Fruit fly (Drosophila melanogaster) whole organism, pupa: ENCODE measurements around the gene MED10.

ENCODE experiments used
- CG10348 ChIP-seq: fragments of 200-800 bp; sonication (Bioruptor generic); IDR thresholded peaks from 2 replicates; pipeline ENCODE4 v1.3.6; 2022; ENCODE audit warnings: missing biosample characterization, missing genetic modification characterization
- CG12605 ChIP-seq: fragments of 200-800 bp; sonication (Bioruptor generic); IDR thresholded peaks from 2 replicates; pipeline ENCODE4 v1.3.6; 2022; ENCODE audit warnings: missing biosample characterization, missing genetic modification characterization
- CG15710 ChIP-seq: fragments of 200-800 bp; sonication (Bioruptor generic); optimal IDR thresholded peaks from 2 replicates; lab custom pipeline; 2018; ENCODE audit warnings: missing biosample characterization, mild to moderate bottlenecking, missing genetic modification characterization, moderate library complexity
- CG32121 ChIP-seq: fragments of 200-800 bp; sonication (Bioruptor generic); IDR thresholded peaks from 2 replicates; pipeline ENCODE4 v1.3.6; 2022; ENCODE audit warnings: missing biosample characterization, missing genetic modification characterization
- CG34367 ChIP-seq: fragments of 200-800 bp; sonication (Bioruptor generic); optimal IDR thresholded peaks from 2 replicates; lab custom pipeline; 2018; ENCODE audit warnings: missing biosample characterization, mild to moderate bottlenecking, missing genetic modification characterization
- CG4496 ChIP-seq: fragments of 200-800 bp; sonication (Bioruptor generic); IDR thresholded peaks from 3 replicates; pipeline ENCODE4 v1.3.6; 2022; ENCODE audit warnings: missing biosample characterization, missing genetic modification characterization
- CG8159 ChIP-seq: fragments of 200-800 bp; sonication (Bioruptor generic); optimal IDR thresholded peaks from 3 replicates; lab custom pipeline; 2018; ENCODE audit warnings: missing biosample characterization, mild to moderate bottlenecking, missing genetic modification characterization, moderate library complexity
- CG8301 ChIP-seq: fragments of 200-800 bp; sonication (Bioruptor generic); optimal IDR thresholded peaks from 2 replicates; lab custom pipeline; 2018; ENCODE audit warnings: missing biosample characterization, mild to moderate bottlenecking, missing genetic modification characterization
- D1 ChIP-seq: fragments of 200-800 bp; sonication (Bioruptor generic); optimal IDR thresholded peaks from 2 replicates; lab custom pipeline; 2018; ENCODE audit warnings: missing biosample characterization, mild to moderate bottlenecking, missing genetic modification characterization, moderate library complexity
- EcR ChIP-seq: fragments of 200-800 bp; sonication (Bioruptor generic); optimal IDR thresholded peaks from 3 replicates; lab custom pipeline; 2019; ENCODE audit warnings: missing biosample characterization, missing genetic modification characterization, mild to moderate bottlenecking, moderate library complexity, missing genetic modification reagents
- Ets98B ChIP-seq: fragments of 200-800 bp; sonication (Bioruptor generic); IDR thresholded peaks from 2 replicates; pipeline ENCODE4 v1.3.6; 2022; ENCODE audit warnings: missing biosample characterization, missing genetic modification characterization
- Pif1B ChIP-seq: fragments of 200-800 bp; sonication (Bioruptor generic); optimal IDR thresholded peaks from 3 replicates; lab custom pipeline; 2016; ENCODE audit warnings: missing biosample characterization, missing genetic modification characterization
- fd96Ca ChIP-seq: fragments of 200-800 bp; sonication (Bioruptor generic); IDR thresholded peaks from 3 replicates; pipeline ENCODE4 v1.3.6; 2022; ENCODE audit warnings: missing biosample characterization, missing genetic modification characterization

- no peak for TF ChIP-seq CG8301 (tag; lab: Kevin White, UChicago)
- no peak for TF ChIP-seq CG34367 (tag; lab: Kevin White, UChicago)
- TF ChIP-seq CG4496 (GFP tag; lab: Robert Waterston, UW): peak; percentile 69; the same call in 2 of the 3 replicates
- TF ChIP-seq D1: no peak
- TF ChIP-seq CG8159 (tag; lab: Kevin White, UChicago): peak; percentile 27
- no peak for TF ChIP-seq CG32121 (GFP tag; lab: Robert Waterston, UW)
- TF ChIP-seq CG15710: no peak
- peak; percentile 47 for TF ChIP-seq Pif1B
- TF ChIP-seq CG12605 (GFP tag; lab: Robert Waterston, UW): no peak
- TF ChIP-seq Ets98B: peak; percentile 15; the same call in 1 of the 2 replicates
- peak; percentile 99 for TF ChIP-seq EcR (GFP tag; lab: Kevin White, UChicago)
- peak; percentile 30; the same call in 1 of the 3 replicates for TF ChIP-seq fd96Ca
- TF ChIP-seq CG10348 (GFP tag; lab: Robert Waterston, UW): no peak
These were observed 36.4 kb upstream of the MED10 start for dm6 chr3L:16195476-16195958.
